Fruit fly (Drosophila melanogaster): Measurements from ENCODE around the gene BobA.

The BobA gene

DNA sequence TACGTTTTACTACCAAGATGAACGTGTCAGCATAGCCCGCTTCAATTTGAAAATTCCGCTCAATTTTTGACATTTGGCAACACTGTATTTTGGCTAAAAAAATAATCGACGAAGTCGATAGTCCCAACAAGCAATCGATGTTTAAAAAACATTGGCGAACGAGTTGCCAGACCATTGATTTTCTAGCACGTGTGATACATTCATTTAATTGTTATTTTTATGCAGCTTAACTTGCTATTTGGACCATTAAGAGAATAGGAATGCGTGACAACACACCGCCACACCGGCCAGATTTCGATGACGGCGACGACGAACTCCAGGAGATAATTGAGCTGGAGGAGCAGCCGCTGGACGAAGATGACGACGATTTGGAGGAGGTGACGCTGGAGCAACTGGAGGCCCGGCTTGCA lies 36.8 kb upstream of the BobA start, which contains the start of gene CG5114 (continued):
- peak; percentile 62 for TF ChIP-seq CG12391 (tag; optimal IDR thresholded peaks at IDR 0.05)
- TF ChIP-seq onecut (GFP tag; IDR thresholded peaks at IDR 0.05): peak; percentile 33
- peak; percentile 41 for TF ChIP-seq lbe (GFP tag; optimal IDR thresholded peaks at IDR 0.05)
- TF ChIP-seq CG9609 (GFP tag; optimal IDR thresholded peaks at IDR 0.05): peak; percentile 41
- TF ChIP-seq B-H1 (GFP tag; IDR thresholded peaks at IDR 0.05): no peak
- peak; percentile 6 for TF ChIP-seq CG32532 (GFP tag; IDR thresholded peaks at IDR 0.05)
- peak; percentile 6 for TF ChIP-seq CG15601 (tag; optimal IDR thresholded peaks at IDR 0.05)
- TF ChIP-seq sug (tag; optimal IDR thresholded peaks at IDR 0.05): peak; percentile 54
- peak; percentile 87 for TF ChIP-seq CG16813 (GFP tag; IDR thresholded peaks at IDR 0.05; ENCODE audit: partially characterized antibody)
- peak; percentile 89 for TF ChIP-seq CG3847 (GFP tag; IDR thresholded peaks at IDR 0.05)
- TF ChIP-seq bsh (GFP tag; optimal IDR thresholded peaks at IDR 0.05): peak in 1 of 2 experiments; percentile 17
- TF ChIP-seq Sox102F (GFP tag; optimal IDR thresholded peaks at IDR 0.05): peak; percentile 14
- peak; percentile 24 for TF ChIP-seq CG4854 (GFP tag; optimal IDR thresholded peaks at IDR 0.05)
- peak; percentile 13 for TF ChIP-seq CG16863 (GFP tag; optimal IDR thresholded peaks at IDR 0.05)
- TF ChIP-seq Sin3A (optimal IDR thresholded peaks at IDR 0.05): peak; percentile 72
- peak; percentile 86 for TF ChIP-seq trem (tag; optimal IDR thresholded peaks at IDR 0.05)
- TF ChIP-seq CkIIα-i1 (GFP tag; IDR thresholded peaks at IDR 0.05): no peak
- TF ChIP-seq BEAF-32 (GFP tag; optimal IDR thresholded peaks at IDR 0.05): peak; percentile 93
- TF ChIP-seq cwo (GFP tag; optimal IDR thresholded peaks at IDR 0.05): peak; percentile 96
- peak; percentile 99 for TF ChIP-seq CG10267 (tag; optimal IDR thresholded peaks at IDR 0.05)
- TF ChIP-seq fu2 (GFP tag; optimal IDR thresholded peaks at IDR 0.05): peak; percentile 24
- TF ChIP-seq ato (GFP tag; IDR thresholded peaks at IDR 0.05; ENCODE audit: partially characterized antibody): peak; percentile 76
- TF ChIP-seq ftz-f1 (GFP tag; optimal IDR thresholded peaks at IDR 0.05): peak; percentile 46
- TF ChIP-seq jing (GFP tag; optimal IDR thresholded peaks at IDR 0.05): no peak
- no peak for TF ChIP-seq CG11456 (GFP tag; IDR thresholded peaks at IDR 0.05)
- TF ChIP-seq caup (GFP tag; optimal IDR thresholded peaks at IDR 0.05; ENCODE audit: severe bottlenecking): peak; percentile 37
- peak; percentile 17 for TF ChIP-seq gcm (GFP tag; optimal IDR thresholded peaks at IDR 0.05)
- TF ChIP-seq slou (GFP tag; optimal IDR thresholded peaks at IDR 0.05): no peak
- no peak for TF ChIP-seq Nf-YA (GFP tag; IDR thresholded peaks at IDR 0.05)
- no peak for TF ChIP-seq da (GFP tag; optimal IDR thresholded peaks at IDR 0.05)
- peak; percentile 86 for TF ChIP-seq sna (GFP tag; IDR thresholded peaks at IDR 0.05; ENCODE audit: partially characterized antibody)
- TF ChIP-seq Dref (GFP tag; IDR thresholded peaks at IDR 0.05): peak; percentile 98
- peak; percentile 47; the same call in 2 of the 3 replicates for TF ChIP-seq Dbx (GFP tag; IDR thresholded peaks at IDR 0.05)
- no peak for TF ChIP-seq schlank (tag; optimal IDR thresholded peaks at IDR 0.05)
- peak; percentile 14 for TF ChIP-seq vfl (GFP tag; optimal IDR thresholded peaks at IDR 0.05)
- peak; percentile 28; the same call in 1 of the 3 replicates for TF ChIP-seq CG17361 (GFP tag; IDR thresholded peaks at IDR 0.05)
- peak; percentile 41 for TF ChIP-seq Hmr (GFP tag; optimal IDR thresholded peaks at IDR 0.05)
- TF ChIP-seq Pdp1 (GFP tag; optimal IDR thresholded peaks at IDR 0.05): peak in 1 of 2 experiments; percentile 48
- TF ChIP-seq CG8290 (GFP tag; optimal IDR thresholded peaks at IDR 0.05): no peak
- peak in 1 of 2 experiments; percentile 83 for TF ChIP-seq CG8290 (tag; optimal IDR thresholded peaks at IDR 0.05)
- TF ChIP-seq CG10654 (GFP tag; optimal IDR thresholded peaks at IDR 0.05): no peak
- TF ChIP-seq Awh (GFP tag; IDR thresholded peaks at IDR 0.05): no peak
- peak; percentile 19 for TF ChIP-seq eyg (GFP tag; optimal IDR thresholded peaks at IDR 0.05)
- TF ChIP-seq en (GFP tag; optimal IDR thresholded peaks at IDR 0.05): peak; percentile 2
- peak; percentile 80 for TF ChIP-seq HmgZ (tag; optimal IDR thresholded peaks at IDR 0.05)
- no peak for TF ChIP-seq pan (optimal IDR thresholded peaks at IDR 0.05)
- TF ChIP-seq pan (GFP tag; optimal IDR thresholded peaks at IDR 0.05 in 1 of 2, IDR thresholded peaks at IDR 0.05 in 1 of 2): peak in 1 of 2 experiments; percentile 53
- TF ChIP-seq croc (GFP tag; conservative IDR thresholded peaks at IDR 0.05): no peak
- no peak for TF ChIP-seq odd (GFP tag; optimal IDR thresholded peaks at IDR 0.05)
- peak; percentile 42 for TF ChIP-seq Hsf (GFP tag; optimal IDR thresholded peaks at IDR 0.05)
- no peak for TF ChIP-seq Asciz (GFP tag; optimal IDR thresholded peaks at IDR 0.05)
